Worm (Caenorhabditis elegans): Measurements from ENCODE around the gene str-143.
A peak's percentile ranks its signal among the peaks of the same experiment; 100 is the strongest.

The str-143 gene

DNA sequence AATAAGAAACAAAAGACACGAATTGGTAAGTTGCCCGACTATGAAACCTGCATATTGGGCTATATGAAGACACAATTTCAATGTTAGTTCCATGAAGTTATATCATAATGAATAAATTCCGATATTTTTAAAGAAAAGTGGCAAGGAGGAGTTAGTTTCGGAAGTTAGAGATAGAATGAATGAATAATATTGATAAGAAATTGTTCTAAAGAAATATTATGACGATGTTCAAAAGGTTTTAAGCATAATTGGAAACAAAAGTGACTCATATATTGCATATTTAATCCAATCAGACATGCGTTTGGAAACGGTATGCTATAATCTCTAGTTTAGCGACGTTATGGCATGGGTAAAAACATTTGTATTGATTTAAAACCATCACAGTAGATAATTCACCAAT, at the start of gene str-143:
Gene str-143 (minus strand): TSS at position 101 of the 400 bp plus-strand sequence.
- no peak for TF ChIP-seq T26A8.4 (GFP tag; IDR thresholded peaks at IDR 0.05)
- peak in 1 of 2 experiments; percentile 17 for TF ChIP-seq unc-62 (GFP tag; optimal IDR thresholded peaks at IDR 0.05 in 1 of 2)
- no peak for TF ChIP-seq unc-62 (tag; optimal IDR thresholded peaks at IDR 0.05)

DNA sequence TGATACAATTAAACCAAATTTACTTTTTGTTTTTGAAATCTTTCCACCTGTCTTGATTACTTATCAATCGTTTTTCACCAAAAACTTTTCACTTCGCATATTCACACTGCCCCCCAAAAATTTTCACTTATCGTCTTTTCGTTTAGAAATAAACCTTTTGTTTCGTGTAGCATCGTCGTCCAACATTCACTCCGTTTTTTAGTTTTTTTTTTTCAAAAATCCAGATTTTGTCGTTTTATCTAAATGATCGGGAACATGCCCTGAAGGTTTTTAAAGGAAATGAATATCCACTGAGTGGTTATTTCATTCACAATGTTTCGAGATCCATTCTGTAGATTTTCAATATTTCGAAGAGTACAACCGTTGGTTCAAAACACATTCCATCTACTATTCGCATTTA, 48.4 kb upstream of the str-143 start, which contains the start of gene D1014.7:
Gene D1014.7 (plus strand): TSS at position 301 of the 400 bp plus-strand sequence.
- TF ChIP-seq attf-4 (tag; optimal IDR thresholded peaks at IDR 0.05) (no peak), aha-1 (tag) (no peak), arid-1 (GFP tag; conservative IDR thresholded peaks at IDR 0.05) (no peak), F10B5.3 (tag; optimal IDR thresholded peaks at IDR 0.05) (no peak), mdt-29 (GFP tag; IDR thresholded peaks at IDR 0.05) (no peak), pha-4 (GFP tag; IDR thresholded peaks at IDR 0.05) (no peak), pha-4 (tag; optimal IDR thresholded peaks at IDR 0.05) (no peak), ceh-32 (tag; optimal IDR thresholded peaks at IDR 0.05; ENCODE audit: poor library complexity) (no peak), egl-43 (GFP tag; IDR thresholded peaks at IDR 0.05) (no peak), madf-5 (GFP tag; IDR thresholded peaks at IDR 0.05) (no peak), mep-1 (tag; optimal IDR thresholded peaks at IDR 0.05) (no peak), ZK546.5 (tag; optimal IDR thresholded peaks at IDR 0.05) (no peak), hlh-30 (tag; optimal IDR thresholded peaks at IDR 0.05; ENCODE audit: insufficient read depth) (no peak), lin-13 (GFP tag; optimal IDR thresholded peaks at IDR 0.05) (no peak), snpc-1.2 (GFP tag; IDR thresholded peaks at IDR 0.05) (no peak), zip-2 (tag; optimal IDR thresholded peaks at IDR 0.05) (no peak), jun-1 (tag; optimal IDR thresholded peaks at IDR 0.05) (no peak), Y48G9A.11 (GFP tag; IDR thresholded peaks at IDR 0.05) (no peak), nhr-77 (tag; optimal IDR thresholded peaks at IDR 0.05) (no peak)

DNA sequence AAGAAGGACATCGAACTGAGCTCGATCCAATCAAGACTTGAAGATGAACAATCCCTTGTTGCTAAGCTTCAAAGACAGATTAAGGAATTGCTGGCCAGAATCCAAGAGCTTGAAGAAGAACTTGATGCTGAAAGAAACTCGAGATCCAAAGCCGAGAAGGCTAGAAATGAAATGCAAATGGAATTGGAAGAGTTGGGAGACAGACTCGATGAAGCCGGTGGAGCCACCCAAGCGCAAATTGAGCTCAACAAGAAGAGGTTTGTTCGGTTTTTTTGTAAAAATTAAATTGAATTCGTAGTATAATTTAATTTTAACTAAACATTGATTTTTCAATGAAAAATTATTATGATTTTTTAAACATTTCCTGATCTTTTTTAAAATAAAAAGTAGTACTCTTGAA, 45.0 kb upstream of the str-143 start:
- TF ChIP-seq lin-38 (GFP tag; IDR thresholded peaks at IDR 0.05) (no peak), unc-62 (GFP tag; optimal IDR thresholded peaks at IDR 0.05 in 1 of 2) (peak in 1 of 2 experiments; percentile 93), unc-62 (tag; optimal IDR thresholded peaks at IDR 0.05) (no peak)

DNA sequence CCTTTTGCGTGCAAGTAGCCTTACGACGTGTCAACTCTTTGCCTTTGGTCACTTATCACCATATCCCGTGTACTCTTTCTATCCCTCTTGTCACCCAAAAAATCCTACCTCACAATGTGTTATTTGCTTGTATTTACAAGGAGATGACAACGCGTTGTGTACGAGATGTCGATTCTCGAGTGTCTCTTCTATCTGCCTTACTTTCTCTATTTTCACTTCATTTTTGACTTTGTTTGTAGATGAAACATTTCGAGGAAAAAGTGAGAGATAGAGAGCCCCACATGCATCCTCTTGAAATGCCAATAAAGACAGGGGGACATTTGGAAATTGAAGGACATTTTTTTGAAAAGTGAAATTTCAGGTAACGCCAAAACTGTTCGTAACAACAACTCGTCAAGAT, 41.3 kb upstream of the str-143 start:
- TF ChIP-seq unc-62 (GFP tag; optimal IDR thresholded peaks at IDR 0.05 in 1 of 2) (no peak), unc-62 (tag; optimal IDR thresholded peaks at IDR 0.05) (no peak), daf-12 (tag; optimal IDR thresholded peaks at IDR 0.05) (no peak), gei-8 (GFP tag; optimal IDR thresholded peaks at IDR 0.05) (no peak), Y48G9A.11 (GFP tag; IDR thresholded peaks at IDR 0.05) (no peak), tra-1 (GFP tag; IDR thresholded peaks at IDR 0.05) (no peak), nhr-237 (tag; optimal IDR thresholded peaks at IDR 0.05) (no peak), ceh-20 (GFP tag; IDR thresholded peaks at IDR 0.05) (no peak), daf-16 (GFP tag; optimal IDR thresholded peaks at IDR 0.05) (no peak), daf-16 (tag; optimal IDR thresholded peaks at IDR 0.05) (no peak), T26A8.4 (GFP tag; IDR thresholded peaks at IDR 0.05) (no peak), F49E8.2 (tag; optimal IDR thresholded peaks at IDR 0.05; ENCODE audit: borderline replicate concordance) (no peak)

ce11 chrV:8108670-8109069, 39.1 kb upstream of the str-143 start, which contains the start of gene myo-5:
Gene myo-5 (plus strand): TSS chrV:8108970.
- TF ChIP-seq ceh-28 (tag; optimal IDR thresholded peaks at IDR 0.05), result no peak
- no peak for TF ChIP-seq dve-1 (tag; optimal IDR thresholded peaks at IDR 0.05; ENCODE audit: insufficient read depth)
- TF ChIP-seq ceh-82 (tag; optimal IDR thresholded peaks at IDR 0.05), result no peak
- TF ChIP-seq ceh-32 (tag; optimal IDR thresholded peaks at IDR 0.05; ENCODE audit: poor library complexity), result no peak
- no peak for TF ChIP-seq duxl-1 (tag; optimal IDR thresholded peaks at IDR 0.05; ENCODE audit: poor library complexity)
- TF ChIP-seq vab-7 (GFP tag; IDR thresholded peaks at IDR 0.05), result no peak
- TF ChIP-seq zfp-2 (tag; optimal IDR thresholded peaks at IDR 0.05), result no peak
- TF ChIP-seq dpl-1 (GFP tag; optimal IDR thresholded peaks at IDR 0.05), result no peak
- no peak for TF ChIP-seq lin-13 (GFP tag; optimal IDR thresholded peaks at IDR 0.05)
- no peak for TF ChIP-seq rbr-2 (tag; optimal IDR thresholded peaks at IDR 0.05)
- TF ChIP-seq fos-1 (tag; optimal IDR thresholded peaks at IDR 0.05), result no peak
- TF ChIP-seq hlh-30 (tag; optimal IDR thresholded peaks at IDR 0.05; ENCODE audit: insufficient read depth), result no peak
- no peak for TF ChIP-seq fkh-10 (GFP tag; optimal IDR thresholded peaks at IDR 0.05)
- no peak for TF ChIP-seq skn-1 (tag; optimal IDR thresholded peaks at IDR 0.05)
- TF ChIP-seq daf-19 (GFP tag; conservative IDR thresholded peaks at IDR 0.05), result no peak
